Worm (Caenorhabditis elegans): ENCODE measurements around the gene Y25C1A.14.

ce11 chrII:3076915-3077314 lies 19.8 kb downstream of the Y25C1A.14 start, which contains the start of gene Y25C1A.8:
- peak; percentile 20 for TF ChIP-seq ama-1 (optimal IDR thresholded peaks at IDR 0.05)
- no peak for TF ChIP-seq ztf-11 (tag; optimal IDR thresholded peaks at IDR 0.05)
- TF ChIP-seq ZK546.5 (tag; optimal IDR thresholded peaks at IDR 0.05): peak; percentile 17
- TF ChIP-seq mdl-1 (tag; optimal IDR thresholded peaks at IDR 0.05): no peak

Data from whole organism, L3 larva.